Worm (Caenorhabditis elegans): ENCODE measurements around the gene Y49E10.4.

The Y49E10.4 gene

DNA sequence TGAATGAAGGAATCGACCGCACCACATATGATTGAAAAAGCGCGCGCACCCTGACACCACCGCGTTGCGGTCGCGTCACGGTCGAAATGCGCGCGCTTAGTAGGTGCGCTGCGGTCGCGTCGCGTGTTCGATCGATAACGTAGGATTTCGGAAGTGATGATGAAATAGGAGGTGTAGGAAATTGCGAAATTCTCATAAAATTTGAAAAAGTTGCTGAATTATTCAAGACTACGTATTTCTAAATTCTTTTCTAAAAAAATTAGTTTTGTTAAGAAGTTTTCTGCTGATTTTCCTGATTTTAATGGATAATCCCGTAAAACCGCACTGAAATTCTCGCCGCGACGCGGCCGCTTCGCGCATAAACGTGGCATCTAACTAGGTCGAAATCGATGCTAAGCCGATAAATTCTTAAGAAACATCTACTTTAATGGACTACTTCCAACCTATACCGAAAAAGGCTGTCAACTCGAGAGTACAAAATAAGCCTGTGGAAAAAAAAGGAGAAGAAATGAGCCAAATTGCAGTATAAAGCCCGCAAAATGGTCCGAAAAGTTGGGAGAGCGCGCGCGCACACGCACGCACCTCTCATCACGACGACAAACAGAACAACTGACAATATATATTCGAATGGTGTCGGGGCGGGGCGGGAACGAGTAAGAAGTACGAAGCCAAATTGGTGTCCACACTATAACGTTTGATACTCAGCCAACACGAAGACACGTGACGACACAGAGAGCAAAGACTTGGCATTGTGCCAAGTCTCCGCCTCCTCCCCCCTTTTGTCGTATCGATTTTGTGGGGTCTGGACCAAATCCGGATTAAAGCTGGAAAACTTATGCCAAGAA is 14.9 kb downstream of the Y49E10.4 start, which contains the start of gene his-72 (continued):
- TF ChIP-seq ztf-28 (GFP tag; IDR thresholded peaks at IDR 0.05) (no peak), ZK185.1 (tag; optimal IDR thresholded peaks at IDR 0.05; ENCODE audit: poor library complexity, severe bottlenecking) (no peak), attf-6 (GFP tag; IDR thresholded peaks at IDR 0.05) (no peak), K12H6.12 (tag; optimal IDR thresholded peaks at IDR 0.05) (peak; percentile 19), F33H1.4 (GFP tag; IDR thresholded peaks at IDR 0.05) (peak; percentile 15; the same call in 1 of the 2 replicates), hlh-12 (tag; optimal IDR thresholded peaks at IDR 0.05) (no peak), lag-1 (GFP tag; IDR thresholded peaks at IDR 0.05) (no peak), egl-18 (GFP tag; IDR thresholded peaks at IDR 0.05) (no peak), repo-1 (tag; optimal IDR thresholded peaks at IDR 0.05) (no peak), Y53G8AR.9 (GFP tag; conservative IDR thresholded peaks at IDR 0.05) (no peak; the same call in 1 of the 2 replicates), C17E4.6 (GFP tag; IDR thresholded peaks at IDR 0.05) (no peak)

- no peak for TF ChIP-seq unc-62 (GFP tag; optimal IDR thresholded peaks at IDR 0.05)
- TF ChIP-seq ekl-4 (GFP tag; IDR thresholded peaks at IDR 0.05): 0 out of 2 replicates have a peak, but pooled peaks have one; percentile 31
These were observed 15.7 kb downstream of the Y49E10.4 start for ce11 chrIII:12367891-12368290.

- TF ChIP-seq mcd-1 (GFP tag; IDR thresholded peaks at IDR 0.05): peak; percentile 12; the same call in 1 of the 2 replicates
- no peak for TF ChIP-seq F37B4.10 (GFP tag; IDR thresholded peaks at IDR 0.05)
- no peak for TF ChIP-seq F22D6.2 (tag; optimal IDR thresholded peaks at IDR 0.05)
- TF ChIP-seq nhr-90 (tag; optimal IDR thresholded peaks at IDR 0.05): no peak
- TF ChIP-seq madf-10 (tag; optimal IDR thresholded peaks at IDR 0.05): no peak
- TF ChIP-seq athp-1 (tag; optimal IDR thresholded peaks at IDR 0.05): peak; percentile 42
- TF ChIP-seq D2030.7 (GFP tag; IDR thresholded peaks at IDR 0.05): peak; percentile 44; the same call in 1 of the 2 replicates
- TF ChIP-seq ceh-91 (GFP tag; IDR thresholded peaks at IDR 0.05): peak; percentile 79
- no peak for TF ChIP-seq rec-8 (tag; optimal IDR thresholded peaks at IDR 0.05)
- TF ChIP-seq F33H1.4 (GFP tag; IDR thresholded peaks at IDR 0.05): peak; percentile 66
- TF ChIP-seq hlh-12 (tag; optimal IDR thresholded peaks at IDR 0.05): no peak
- no peak for TF ChIP-seq ceh-58 (GFP tag; IDR thresholded peaks at IDR 0.05)
- peak; percentile 25 for TF ChIP-seq dpl-1 (GFP tag; optimal IDR thresholded peaks at IDR 0.05)
- peak; percentile 79 for TF ChIP-seq madf-8 (GFP tag; conservative IDR thresholded peaks at IDR 0.05)
- TF ChIP-seq hrde-1 (tag; optimal IDR thresholded peaks at IDR 0.05; ENCODE audit: borderline replicate concordance): peak; percentile 35
- TF ChIP-seq F23B12.7 (tag; optimal IDR thresholded peaks at IDR 0.05; ENCODE audit: insufficient read depth): no peak
- no peak for TF ChIP-seq F57A8.1 (GFP tag; optimal IDR thresholded peaks at IDR 0.05)
- peak; percentile 35 for TF ChIP-seq ZK185.1 (tag; optimal IDR thresholded peaks at IDR 0.05; ENCODE audit: poor library complexity, severe bottlenecking)
- no peak for TF ChIP-seq hlh-26 (GFP tag; conservative IDR thresholded peaks at IDR 0.05)
- peak; percentile 86 for TF ChIP-seq efl-1 (GFP tag; optimal IDR thresholded peaks at IDR 0.05)
- peak; percentile 86 for TF ChIP-seq lsl-1 (GFP tag; optimal IDR thresholded peaks at IDR 0.05)
- TF ChIP-seq B0261.1 (tag; optimal IDR thresholded peaks at IDR 0.05): no peak
- TF ChIP-seq nfya-1 (tag; optimal IDR thresholded peaks at IDR 0.05; ENCODE audit: borderline replicate concordance, insufficient read depth): no peak
- TF ChIP-seq madf-3 (GFP tag; IDR thresholded peaks at IDR 0.05): 0 out of 2 replicates have a peak, but pooled peaks have one; percentile 46
- TF ChIP-seq him-1 (tag; optimal IDR thresholded peaks at IDR 0.05): peak; percentile 29
- TF ChIP-seq lin-54 (GFP tag; optimal IDR thresholded peaks at IDR 0.05): peak; percentile 32
- no peak for TF ChIP-seq hmg-20 (GFP tag; IDR thresholded peaks at IDR 0.05)
- no peak for TF ChIP-seq dpff-1 (tag; optimal IDR thresholded peaks at IDR 0.05)
- 0 out of 2 replicates have a peak, but pooled peaks have one; percentile 14 for TF ChIP-seq hsf-1 (GFP tag; IDR thresholded peaks at IDR 0.05)
- TF ChIP-seq dox-1 (GFP tag; IDR thresholded peaks at IDR 0.05): no peak
- peak; percentile 5 for TF ChIP-seq tlf-1 (GFP tag; optimal IDR thresholded peaks at IDR 0.05)
- 0 out of 2 replicates have a peak, but pooled peaks have one; percentile 46 for TF ChIP-seq Y53G8AR.9 (GFP tag; conservative IDR thresholded peaks at IDR 0.05)
- peak; percentile 90 for TF ChIP-seq madf-6 (GFP tag; IDR thresholded peaks at IDR 0.05)
These were observed 16.5 kb downstream of the Y49E10.4 start, which contains the start of gene Y75B8A.33 for ce11 chrIII:12366989-12367557. TSS of gene Y75B8A.33 (minus strand) at chrIII:12367373.
